Fruit fly (Drosophila melanogaster) whole organism, embryonic: ENCODE results near the gene CG11670.

Source experiments
- Atf3 ChIP-seq: fragments of 200-800 bp; sonication (Bioruptor generic); optimal IDR thresholded peaks from 3 replicates; lab custom pipeline; 2016; ENCODE audit warnings: missing biosample characterization, missing genetic modification characterization
- BtbVII ChIP-seq: fragments of 200-800 bp; sonication (Bioruptor generic); optimal IDR thresholded peaks from 3 replicates; lab custom pipeline; 2017; ENCODE audit warnings: missing biosample characterization, mild to moderate bottlenecking, missing genetic modification characterization
- CG11398 ChIP-seq: fragments of 200-800 bp; sonication (Bioruptor generic); optimal IDR thresholded peaks from 2 replicates; lab custom pipeline; 2016; ENCODE audit warnings: missing biosample characterization, missing genetic modification characterization
- CG11456 ChIP-seq: fragments of 200-800 bp; sonication (Bioruptor generic); IDR thresholded peaks from 3 replicates; pipeline ENCODE4 v1.3.6; 2022; ENCODE audit warnings: missing biosample characterization, missing genetic modification characterization
- CG1233 ChIP-seq: fragments of 200-800 bp; sonication (Bioruptor generic); optimal IDR thresholded peaks from 4 replicates; lab custom pipeline; 2018; ENCODE audit warnings: missing biosample characterization, mild to moderate bottlenecking, missing genetic modification characterization
- CG13624 ChIP-seq: fragments of 200-800 bp; sonication (Bioruptor generic); optimal IDR thresholded peaks from 2 replicates; lab custom pipeline; 2016; ENCODE audit warnings: missing biosample characterization, missing genetic modification characterization
- CG15011 ChIP-seq: fragments of 200-800 bp; sonication (Bioruptor generic); optimal IDR thresholded peaks from 3 replicates; lab custom pipeline; 2018; ENCODE audit warnings: missing biosample characterization, mild to moderate bottlenecking, missing genetic modification characterization
- CG18599 ChIP-seq: fragments of 200-800 bp; sonication (Bioruptor generic); optimal IDR thresholded peaks from 3 replicates; lab custom pipeline; 2017; ENCODE audit warnings: missing biosample characterization, missing genetic modification characterization, mild to moderate bottlenecking, moderate library complexity, missing genetic modification reagents
- CG2678 ChIP-seq: fragments of 200-800 bp; sonication (Bioruptor generic); optimal IDR thresholded peaks from 3 replicates; lab custom pipeline; 2019; ENCODE audit warnings: missing biosample characterization, mild to moderate bottlenecking, missing genetic modification characterization, moderate library complexity
- CG30020 ChIP-seq: fragments of 200-800 bp; optimal IDR thresholded peaks from 2 replicates; lab custom pipeline; 2019; ENCODE audit warnings: missing biosample characterization, mild to moderate bottlenecking, missing genetic modification characterization, moderate library complexity
- CG32767 ChIP-seq: fragments of 200-800 bp; sonication (Bioruptor generic); IDR thresholded peaks from 2 replicates; pipeline ENCODE4 v1.3.6; 2022; ENCODE audit warnings: missing biosample characterization, missing genetic modification characterization
- CG8290 ChIP-seq, 3 experiments: fragments of 200-800 bp; sonication (Bioruptor generic); optimal IDR thresholded peaks; 2 replicates each; lab custom pipeline; 2016 to 2019; ENCODE audit warnings: missing biosample characterization in 3 of 3, missing genetic modification characterization in 3 of 3, mild to moderate bottlenecking in 2 of 3, moderate library complexity in 1 of 3
- D19B ChIP-seq: fragments of 200-800 bp; sonication (Bioruptor generic); optimal IDR thresholded peaks from 2 replicates; lab custom pipeline; 2017; ENCODE audit warnings: missing biosample characterization, mild to moderate bottlenecking, missing genetic modification characterization
- Dek ChIP-seq: fragments of 200-800 bp; sonication (Bioruptor generic); optimal IDR thresholded peaks from 3 replicates; lab custom pipeline; 2019; ENCODE audit warnings: missing biosample characterization, mild to moderate bottlenecking, missing genetic modification characterization, moderate library complexity
- E2f1 ChIP-seq: fragments of 200-800 bp; sonication (Bioruptor generic); IDR thresholded peaks from 2 replicates; pipeline ENCODE4 v1.3.6; 2022; ENCODE audit warnings: missing biosample characterization, missing genetic modification characterization
- ERR ChIP-seq: fragments of 200-800 bp; sonication (Bioruptor generic); optimal IDR thresholded peaks from 2 replicates; lab custom pipeline; 2016; ENCODE audit warnings: missing biosample characterization, missing genetic modification characterization
- Fer3 ChIP-seq: fragments of 200-800 bp; sonication (Bioruptor generic); optimal IDR thresholded peaks from 2 replicates; lab custom pipeline; 2018; ENCODE audit warnings: missing biosample characterization, mild to moderate bottlenecking, missing genetic modification characterization, moderate library complexity
- Lhr ChIP-seq: fragments of 200-800 bp; sonication (Bioruptor generic); optimal IDR thresholded peaks from 3 replicates; lab custom pipeline; 2017; ENCODE audit warnings: mild to moderate bottlenecking, missing biosample characterization, missing genetic modification reagents, missing genetic modification characterization
- Meics ChIP-seq: fragments of 200-800 bp; sonication (Bioruptor generic); optimal IDR thresholded peaks from 2 replicates; lab custom pipeline; 2017; ENCODE audit warnings: missing biosample characterization, mild to moderate bottlenecking, missing genetic modification characterization
- Opbp ChIP-seq: fragments of 200-800 bp; sonication (Bioruptor generic); IDR thresholded peaks from 3 replicates; pipeline ENCODE4 v1.3.6; 2022; ENCODE audit warnings: missing biosample characterization, missing genetic modification characterization; ENCODE audit not compliant: partially characterized antibody
- Spps ChIP-seq: fragments of 200-800 bp; sonication (Bioruptor generic); optimal IDR thresholded peaks from 2 replicates; lab custom pipeline; 2018; ENCODE audit warnings: missing biosample characterization, mild to moderate bottlenecking, missing genetic modification characterization
- Sry-β ChIP-seq: fragments of 200-800 bp; sonication (Bioruptor generic); optimal IDR thresholded peaks from 2 replicates; lab custom pipeline; 2018; ENCODE audit warnings: missing biosample characterization, mild to moderate bottlenecking, missing genetic modification characterization, moderate library complexity
- Stat92E ChIP-seq, 3 experiments: fragments of >200 bp in 2 of 3; fragments of 200-800 bp in 1 of 3; sonication (Bioruptor generic) in 1 of 3; optimal IDR thresholded peaks; 2 replicates each; lab custom pipeline; 2017 to 2019; ENCODE audit warnings: missing biosample characterization in 3 of 3, missing genetic modification characterization in 3 of 3, mild to moderate bottlenecking in 1 of 3, moderate library complexity in 1 of 3
- Taf1 ChIP-seq: fragments of 200-800 bp; sonication (Bioruptor generic); IDR thresholded peaks from 2 replicates; pipeline ENCODE4 v1.3.6; 2022; ENCODE audit warnings: missing biosample characterization, missing genetic modification characterization
- Xrp1 ChIP-seq: fragments of 200-800 bp; sonication (Bioruptor generic); IDR thresholded peaks from 2 replicates; pipeline ENCODE4 v1.3.6; 2022; ENCODE audit warnings: missing biosample characterization, missing genetic modification characterization
- ac ChIP-seq: fragments of 200-800 bp; sonication (Bioruptor generic); optimal IDR thresholded peaks from 3 replicates; lab custom pipeline; 2017; ENCODE audit warnings: missing biosample characterization, mild to moderate bottlenecking, missing genetic modification characterization
- amos ChIP-seq: fragments of 200-800 bp; sonication (Bioruptor generic); IDR thresholded peaks from 2 replicates; pipeline ENCODE4 v1.3.6; 2022; ENCODE audit warnings: missing biosample characterization, missing genetic modification characterization; ENCODE audit not compliant: partially characterized antibody
- ato ChIP-seq: fragments of 200-800 bp; sonication (Bioruptor generic); IDR thresholded peaks from 2 replicates; pipeline ENCODE4 v1.3.6; 2022; ENCODE audit warnings: missing biosample characterization, missing genetic modification characterization; ENCODE audit not compliant: partially characterized antibody
- bigmax ChIP-seq: fragments of 200-800 bp; sonication (Bioruptor generic); optimal IDR thresholded peaks from 2 replicates; lab custom pipeline; 2018; ENCODE audit warnings: missing biosample characterization, mild to moderate bottlenecking, missing genetic modification characterization
- cas ChIP-seq: fragments of 200-800 bp; sonication (Bioruptor generic); IDR thresholded peaks from 2 replicates; pipeline ENCODE4 v1.3.6; 2022; ENCODE audit warnings: missing biosample characterization, missing genetic modification characterization
- cato ChIP-seq: fragments of 200-800 bp; sonication (Bioruptor generic); optimal IDR thresholded peaks from 2 replicates; lab custom pipeline; 2016; ENCODE audit warnings: missing biosample characterization, missing genetic modification characterization, borderline replicate concordance
- corto ChIP-seq: fragments of 200-800 bp; sonication (Bioruptor generic); optimal IDR thresholded peaks from 2 replicates; lab custom pipeline; 2016; ENCODE audit warnings: missing biosample characterization, mild to moderate bottlenecking, missing genetic modification characterization, moderate library complexity
- cwo ChIP-seq: fragments of 200-800 bp; sonication (Bioruptor generic); optimal IDR thresholded peaks from 3 replicates; lab custom pipeline; 2017; ENCODE audit warnings: missing biosample characterization, missing genetic modification characterization, mild to moderate bottlenecking, moderate library complexity, missing genetic modification reagents
- fd96Cb ChIP-seq: fragments of 200-800 bp; sonication (Bioruptor generic); optimal IDR thresholded peaks from 2 replicates; lab custom pipeline; 2018; ENCODE audit warnings: missing biosample characterization, mild to moderate bottlenecking, missing genetic modification characterization, moderate library complexity
- grn ChIP-seq: fragments of 200-800 bp; sonication (Bioruptor generic); optimal IDR thresholded peaks from 3 replicates; lab custom pipeline; 2017; ENCODE audit warnings: missing biosample characterization, missing genetic modification characterization
- jing ChIP-seq: fragments of 200-800 bp; sonication (Bioruptor generic); optimal IDR thresholded peaks from 2 replicates; lab custom pipeline; 2018; ENCODE audit warnings: missing biosample characterization, mild to moderate bottlenecking, missing genetic modification characterization
- klu ChIP-seq: fragments of 200-800 bp; sonication (Bioruptor generic); IDR thresholded peaks from 2 replicates; pipeline ENCODE4 v1.3.6; 2022; ENCODE audit warnings: missing biosample characterization, missing genetic modification characterization
- nau ChIP-seq: fragments of 200-800 bp; sonication (Bioruptor generic); optimal IDR thresholded peaks from 3 replicates; lab custom pipeline; 2017; ENCODE audit warnings: missing biosample characterization, mild to moderate bottlenecking, missing genetic modification characterization, missing genetic modification reagents
- peb ChIP-seq: fragments of 200-800 bp; sonication (Bioruptor generic); IDR thresholded peaks from 2 replicates; pipeline ENCODE4 v1.3.6; 2022; ENCODE audit warnings: missing biosample characterization, missing genetic modification characterization
- pita ChIP-seq: fragments of 200-800 bp; sonication (Bioruptor generic); optimal IDR thresholded peaks from 2 replicates; lab custom pipeline; 2017; ENCODE audit warnings: missing biosample characterization, mild to moderate bottlenecking, missing genetic modification characterization
- scrt ChIP-seq: fragments of 200-800 bp; sonication (Bioruptor generic); optimal IDR thresholded peaks from 2 replicates; lab custom pipeline; 2018; ENCODE audit warnings: missing biosample characterization, mild to moderate bottlenecking, missing genetic modification characterization, moderate library complexity
- sens ChIP-seq: fragments of 200-800 bp; sonication (Bioruptor generic); peaks from one replicate; lab custom pipeline; 2016; ENCODE audit warnings: missing biosample characterization, missing genetic modification characterization
- slp2 ChIP-seq: fragments of 200-800 bp; sonication (Bioruptor generic); optimal IDR thresholded peaks from 2 replicates; lab custom pipeline; 2016; ENCODE audit warnings: missing biosample characterization, missing genetic modification characterization
- sr ChIP-seq: fragments of 200-800 bp; sonication (Bioruptor generic); IDR thresholded peaks from 3 replicates; pipeline ENCODE4 v1.3.6; 2022; ENCODE audit warnings: missing biosample characterization, missing genetic modification characterization
- stc ChIP-seq: fragments of 200-800 bp; sonication (Bioruptor generic); IDR thresholded peaks from 2 replicates; pipeline ENCODE4 v1.3.6; 2022; ENCODE audit warnings: missing biosample characterization, missing genetic modification characterization
- stwl ChIP-seq: fragments of 200-800 bp; sonication (Bioruptor generic); optimal IDR thresholded peaks from 3 replicates; lab custom pipeline; 2018; ENCODE audit warnings: missing biosample characterization, mild to moderate bottlenecking, missing genetic modification characterization, moderate library complexity
- tio ChIP-seq: fragments of 200-800 bp; sonication (Bioruptor generic); optimal IDR thresholded peaks from 2 replicates; lab custom pipeline; 2017; ENCODE audit warnings: missing biosample characterization, missing genetic modification characterization, inconsistent platforms
- twi ChIP-seq: fragments of 200-800 bp; optimal IDR thresholded peaks from 2 replicates; lab custom pipeline; 2019; ENCODE audit warnings: missing biosample characterization, mild to moderate bottlenecking, missing genetic modification characterization, moderate library complexity
- yki ChIP-seq: fragments of >200 bp; optimal IDR thresholded peaks from 3 replicates; lab custom pipeline; 2018
- z ChIP-seq: fragments of 200-800 bp; sonication (Bioruptor generic); IDR thresholded peaks from 3 replicates; pipeline ENCODE4 v1.3.6; 2022; ENCODE audit warnings: missing biosample characterization, missing genetic modification characterization

Gene CG11670

DNA sequence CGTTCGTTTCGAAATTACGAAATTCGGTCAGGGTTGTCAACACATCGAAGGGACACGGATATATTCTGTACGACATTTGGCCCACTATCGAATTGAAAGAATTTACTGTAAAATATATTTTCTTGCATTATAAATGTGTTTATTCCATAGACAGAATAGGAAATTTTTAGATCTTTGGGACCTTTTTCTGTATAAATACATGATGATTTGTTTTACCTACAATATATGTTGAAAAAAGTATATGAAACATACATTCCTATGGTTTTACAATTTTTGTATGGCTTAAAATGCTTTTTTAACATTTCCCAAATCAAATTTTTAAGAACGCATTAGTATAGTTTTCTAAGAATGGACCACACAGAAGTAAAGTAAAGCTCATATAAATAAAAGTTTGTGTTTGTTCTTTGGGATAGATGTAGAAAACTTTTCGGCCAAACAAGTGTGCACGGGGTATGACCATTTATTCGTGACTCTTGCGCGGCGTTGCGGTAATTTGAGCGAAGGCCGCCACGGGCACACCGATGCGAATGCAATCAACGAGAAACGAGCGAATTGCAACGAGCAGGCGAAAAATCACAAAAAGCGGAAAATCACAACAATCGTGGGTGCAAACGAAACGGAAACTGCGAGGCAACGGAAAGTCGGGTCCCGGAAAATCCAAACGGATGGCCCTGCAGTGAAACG, 44.2 kb upstream of the CG11670 start, which contains the start of the genes CG17327, CG44194 and CG7518 (continued):
- peak; percentile 23 for TF ChIP-seq Dek (tag; lab: Kevin White, UChicago)
- TF ChIP-seq Opbp (GFP tag; lab: Robert Waterston, UW): peak; percentile 47; the same call in 1 of the 3 replicates
- TF ChIP-seq Spps (tag; lab: Kevin White, UChicago): no peak
- TF ChIP-seq Lhr (GFP tag; lab: Kevin White, UChicago): no peak
- TF ChIP-seq CG13624: peak; percentile 14
- TF ChIP-seq Atf3 (GFP tag; lab: Kevin White, UChicago): no peak
- no peak for TF ChIP-seq ac (GFP tag; lab: Kevin White, UChicago)
- no peak for TF ChIP-seq corto (GFP tag; lab: Kevin White, UChicago)
- TF ChIP-seq D19B (GFP tag; lab: Kevin White, UChicago): no peak
- TF ChIP-seq twi (tag; lab: Kevin White, UChicago): no peak
- TF ChIP-seq sr: no peak
- no peak for TF ChIP-seq Xrp1 (GFP tag; lab: Robert Waterston, UW)
- no peak for TF ChIP-seq bigmax (GFP tag; lab: Kevin White, UChicago)
- no peak for TF ChIP-seq ERR (GFP tag; lab: Kevin White, UChicago)
- no peak for TF ChIP-seq CG1233 (GFP tag; lab: Kevin White, UChicago)
- no peak for TF ChIP-seq CG11398
- no peak for TF ChIP-seq CG15011 (GFP tag; lab: Kevin White, UChicago)
- TF ChIP-seq CG2678 (tag; lab: Kevin White, UChicago): no peak
- no peak for TF ChIP-seq ato (GFP tag; lab: Robert Waterston, UW)
- TF ChIP-seq cas (GFP tag; lab: Robert Waterston, UW): no peak
- no peak for TF ChIP-seq E2f1 (GFP tag; lab: Robert Waterston, UW)
- TF ChIP-seq cwo: no peak
- TF ChIP-seq CG8290 (GFP tag; optimal IDR thresholded peaks at IDR 0.05; lab: Kevin White, UChicago): no peak
- no peak for TF ChIP-seq CG8290 (tag; optimal IDR thresholded peaks at IDR 0.05; lab: Kevin White, UChicago)
- TF ChIP-seq BtbVII (GFP tag; lab: Kevin White, UChicago): no peak
- TF ChIP-seq stwl: peak; percentile 41
- TF ChIP-seq jing (GFP tag; lab: Kevin White, UChicago): no peak
- TF ChIP-seq Stat92E (GFP tag; optimal IDR thresholded peaks at IDR 0.05; lab: Kevin White, UChicago): no peak
- TF ChIP-seq grn (GFP tag; lab: Kevin White, UChicago): no peak
- no peak for TF ChIP-seq klu (GFP tag; lab: Robert Waterston, UW)
- TF ChIP-seq slp2: no peak
- TF ChIP-seq Sry-β: no peak
- TF ChIP-seq nau (GFP tag; lab: Kevin White, UChicago): no peak
- TF ChIP-seq Meics (GFP tag; lab: Kevin White, UChicago): no peak
- peak; percentile 54 for TF ChIP-seq sens (GFP tag; lab: Kevin White, UChicago)
- TF ChIP-seq cato (GFP tag; lab: Kevin White, UChicago): peak; percentile 7
- TF ChIP-seq yki (lab: Kevin White, UChicago): no peak
- peak; percentile 51 for TF ChIP-seq amos (GFP tag; lab: Robert Waterston, UW)
- TF ChIP-seq Taf1 (GFP tag; lab: Robert Waterston, UW): no peak
- TF ChIP-seq z (GFP tag; lab: Robert Waterston, UW): no peak
- TF ChIP-seq tio (GFP tag; lab: Kevin White, UChicago): no peak
- TF ChIP-seq CG30020: peak; percentile 85
- TF ChIP-seq fd96Cb: peak; percentile 5
- TF ChIP-seq CG18599: no peak
- TF ChIP-seq CG11456 (GFP tag; lab: Robert Waterston, UW): peak; percentile 25; the same call in 2 of the 3 replicates
- TF ChIP-seq pita (GFP tag; lab: Kevin White, UChicago): no peak
- TF ChIP-seq stc (GFP tag; lab: Robert Waterston, UW): no peak
- TF ChIP-seq CG32767 (GFP tag; lab: Robert Waterston, UW): no peak
- no peak for TF ChIP-seq peb (GFP tag; lab: Robert Waterston, UW)
- no peak for TF ChIP-seq scrt (GFP tag; lab: Kevin White, UChicago)
- TF ChIP-seq Fer3 (tag; lab: Kevin White, UChicago): no peak
